Worm (Caenorhabditis elegans) whole organism, young adult: ENCODE measurements around the gene cyn-4.

Experiments used
- B0261.1 ChIP-seq: sonication (generic microtip); optimal IDR thresholded peaks from 2 replicates; lab custom pipeline; 2016; ENCODE audit warnings: mild to moderate bottlenecking, missing genetic modification characterization, moderate library complexity, missing compliant biosample characterization
- F39B2.1 ChIP-seq: fragments of 200-800 bp; sonication (Bioruptor generic); IDR thresholded peaks from 2 replicates; pipeline ENCODE4 v1.3.6; 2022; ENCODE audit warnings: missing genetic modification reagents, missing genetic modification characterization, missing compliant biosample characterization
- F49E8.2 ChIP-seq: sonication (generic microtip); optimal IDR thresholded peaks from 3 replicates; lab custom pipeline; 2017; ENCODE audit warnings: missing genetic modification characterization, mild to moderate bottlenecking, missing compliant biosample characterization, antibody characterized with exemption, moderate library complexity; ENCODE audit not compliant: insufficient read depth
- F57A8.1 ChIP-seq: fragments of 200-800 bp; sonication (Bioruptor generic); optimal IDR thresholded peaks from 2 replicates; lab custom pipeline; 2018; ENCODE audit warnings: mild to moderate bottlenecking, missing genetic modification characterization, moderate library complexity, missing compliant biosample characterization
- F57C9.4 ChIP-seq: sonication (generic microtip); optimal IDR thresholded peaks from 2 replicates; lab custom pipeline; 2017; ENCODE audit warnings: mild to moderate bottlenecking, missing genetic modification characterization, missing compliant biosample characterization
- T26A5.8 ChIP-seq: sonication (generic microtip); optimal IDR thresholded peaks from 2 replicates; lab custom pipeline; 2016; ENCODE audit warnings: missing genetic modification characterization, missing compliant biosample characterization
- Y56A3A.18 ChIP-seq: fragments of 200-800 bp; sonication (Bioruptor generic); IDR thresholded peaks from 2 replicates; pipeline ENCODE4 v1.3.6; 2022; ENCODE audit warnings: missing genetic modification reagents, missing genetic modification characterization, missing compliant biosample characterization
- Y67H2A.10 ChIP-seq: fragments of 200-800 bp; sonication (Bioruptor generic); conservative IDR thresholded peaks from 2 replicates; pipeline ENCODE4 v1.3.6; 2022; ENCODE audit warnings: missing genetic modification reagents, missing genetic modification characterization, missing compliant biosample characterization
- Y79H2A.3 ChIP-seq: fragments of 200-800 bp; sonication (Bioruptor generic); conservative IDR thresholded peaks from 2 replicates; pipeline ENCODE4 v1.3.6; 2022; ENCODE audit warnings: missing genetic modification reagents, missing genetic modification characterization, missing compliant biosample characterization
- ZK185.1 ChIP-seq: sonication (generic microtip); optimal IDR thresholded peaks from 2 replicates; lab custom pipeline; 2016; ENCODE audit warnings: mild to moderate bottlenecking, missing genetic modification characterization, missing compliant biosample characterization; ENCODE audit not compliant: poor library complexity, severe bottlenecking
- aptf-2 ChIP-seq: fragments of 200-800 bp; sonication (Bioruptor generic); conservative IDR thresholded peaks from 2 replicates; pipeline ENCODE4 v1.3.6; 2022; ENCODE audit warnings: missing genetic modification reagents, missing genetic modification characterization, missing compliant biosample characterization
- attf-3 ChIP-seq: fragments of 200-800 bp; sonication (Bioruptor generic); conservative IDR thresholded peaks from 2 replicates; pipeline ENCODE4 v1.3.6; 2022; ENCODE audit warnings: missing genetic modification reagents, missing genetic modification characterization, missing compliant biosample characterization
- attf-6 ChIP-seq: fragments of 200-800 bp; sonication (Bioruptor generic); IDR thresholded peaks from 2 replicates; pipeline ENCODE4 v1.3.6; 2022; ENCODE audit warnings: missing genetic modification reagents, missing genetic modification characterization, missing compliant biosample characterization
- bed-1 ChIP-seq: fragments of 200-800 bp; sonication (Bioruptor generic); IDR thresholded peaks from 2 replicates; pipeline ENCODE4 v1.3.6; 2022; ENCODE audit warnings: missing genetic modification reagents, missing genetic modification characterization, missing compliant biosample characterization
- cebp-1 ChIP-seq, 2 experiments: fragments of 200-800 bp in 1 of 2; sonication (Bioruptor generic) in 1 of 2; sonication (generic microtip) in 1 of 2; IDR thresholded peaks in 1 of 2; optimal IDR thresholded peaks in 1 of 2; 2 replicates each; pipeline versions ENCODE4 v1.3.6 to Lab custom; 2017 to 2022; ENCODE audit warnings: missing compliant biosample characterization in 2 of 2, missing genetic modification characterization in 2 of 2, mild to moderate bottlenecking in 1 of 2, missing genetic modification reagents in 1 of 2, moderate library complexity in 1 of 2
- cebp-2 ChIP-seq: fragments of 200-800 bp; sonication (Bioruptor generic); IDR thresholded peaks from 2 replicates; pipeline ENCODE4 v1.3.6; 2022; ENCODE audit warnings: missing genetic modification characterization, missing compliant biosample characterization
- dox-1 ChIP-seq: fragments of 200-800 bp; sonication (Bioruptor generic); IDR thresholded peaks from 2 replicates; pipeline ENCODE4 v1.3.6; 2022; ENCODE audit warnings: missing genetic modification reagents, missing genetic modification characterization, missing compliant biosample characterization
- egl-44 ChIP-seq: fragments of 200-800 bp; sonication (Bioruptor generic); IDR thresholded peaks from 2 replicates; pipeline ENCODE4 v1.3.6; 2022; ENCODE audit warnings: missing genetic modification reagents, missing genetic modification characterization, missing compliant biosample characterization
- ekl-4 ChIP-seq: fragments of 200-800 bp; sonication (Bioruptor generic); IDR thresholded peaks from 2 replicates; pipeline ENCODE4 v1.3.6; 2022; ENCODE audit warnings: missing genetic modification reagents, missing genetic modification characterization, missing compliant biosample characterization
- ets-4 ChIP-seq: fragments of 200-800 bp; sonication (Bioruptor generic); optimal IDR thresholded peaks from 2 replicates; lab custom pipeline; 2018; ENCODE audit warnings: mild to moderate bottlenecking, missing genetic modification characterization, missing compliant biosample characterization
- hlh-12 ChIP-seq: sonication (generic microtip); optimal IDR thresholded peaks from 2 replicates; lab custom pipeline; 2016; ENCODE audit warnings: missing genetic modification characterization, missing compliant biosample characterization
- hmg-1.2 ChIP-seq: fragments of 200-800 bp; sonication (Bioruptor generic); IDR thresholded peaks from 2 replicates; pipeline ENCODE4 v1.3.6; 2022; ENCODE audit warnings: missing genetic modification reagents, missing genetic modification characterization, missing compliant biosample characterization
- lag-1 ChIP-seq: fragments of 200-800 bp; sonication (Bioruptor generic); IDR thresholded peaks from 2 replicates; pipeline ENCODE4 v1.3.6; 2022; ENCODE audit warnings: missing genetic modification reagents, missing genetic modification characterization, missing compliant biosample characterization
- let-607 ChIP-seq, 2 experiments: fragments of 200-800 bp in 1 of 2; sonication (Bioruptor generic) in 1 of 2; sonication (generic microtip) in 1 of 2; optimal IDR thresholded peaks; 2 replicates each; lab custom pipeline; 2016 to 2018; ENCODE audit warnings: mild to moderate bottlenecking in 2 of 2, missing compliant biosample characterization in 2 of 2, missing genetic modification characterization in 2 of 2, moderate library complexity in 2 of 2, missing genotype in 1 of 2
- lsl-1 ChIP-seq: fragments of 200-800 bp; sonication (Bioruptor generic); optimal IDR thresholded peaks from 2 replicates; lab custom pipeline; 2018; ENCODE audit warnings: mild to moderate bottlenecking, missing genetic modification characterization, moderate library complexity, missing compliant biosample characterization
- madf-6 ChIP-seq: fragments of 200-800 bp; sonication (Bioruptor generic); IDR thresholded peaks from 2 replicates; pipeline ENCODE4 v1.3.6; 2022; ENCODE audit warnings: missing genetic modification reagents, missing genetic modification characterization, missing compliant biosample characterization
- madf-8 ChIP-seq: fragments of 200-800 bp; sonication (Bioruptor generic); conservative IDR thresholded peaks from 2 replicates; pipeline ENCODE4 v1.3.6; 2022; ENCODE audit warnings: missing genetic modification reagents, missing genetic modification characterization, missing compliant biosample characterization
- mes-4 ChIP-seq: sonication (generic microtip); optimal IDR thresholded peaks from 2 replicates; lab custom pipeline; 2016; ENCODE audit warnings: missing genotype, missing genetic modification characterization, missing compliant biosample characterization
- mxl-1 ChIP-seq: sonication (generic microtip); optimal IDR thresholded peaks from 2 replicates; lab custom pipeline; 2016; ENCODE audit warnings: missing genetic modification characterization, missing compliant biosample characterization
- nfya-1 ChIP-seq: sonication (generic microtip); optimal IDR thresholded peaks from 2 replicates; lab custom pipeline; 2017; ENCODE audit warnings: antibody characterized with exemption, missing compliant biosample characterization, missing genetic modification characterization, borderline replicate concordance; ENCODE audit not compliant: insufficient read depth
- nfyb-1 ChIP-seq: fragments of 200-800 bp; sonication (Bioruptor generic); IDR thresholded peaks from 2 replicates; pipeline ENCODE4 v1.3.6; 2022; ENCODE audit warnings: missing genetic modification reagents, missing genetic modification characterization, missing compliant biosample characterization
- nhr-120 ChIP-seq: fragments of 200-800 bp; sonication (Bioruptor generic); IDR thresholded peaks from 2 replicates; pipeline ENCODE4 v1.3.6; 2022; ENCODE audit warnings: missing genetic modification characterization, missing compliant biosample characterization
- nhr-80 ChIP-seq: sonication (generic microtip); optimal IDR thresholded peaks from 2 replicates; lab custom pipeline; 2016; ENCODE audit warnings: missing genetic modification characterization, missing compliant biosample characterization
- rpc-1 ChIP-seq, 2 experiments: fragments of 150-350 bp in 1 of 2; sonication (generic microtip) in 1 of 2; optimal IDR thresholded peaks; 2 replicates each; lab custom pipeline; 2014 to 2018; ENCODE audit warnings: missing biosample characterization in 1 of 2, missing genetic modification characterization in 1 of 2, missing genetic modification reagents in 1 of 2, missing genotype in 1 of 2
- sdz-38 ChIP-seq: sonication (generic microtip); optimal IDR thresholded peaks from 2 replicates; lab custom pipeline; 2016; ENCODE audit warnings: missing genotype, missing genetic modification characterization, missing compliant biosample characterization
- sea-2 ChIP-seq: fragments of 200-800 bp; sonication (Bioruptor generic); IDR thresholded peaks from 2 replicates; pipeline ENCODE4 v1.3.6; 2022; ENCODE audit warnings: missing genetic modification characterization, missing compliant biosample characterization
- somi-1 ChIP-seq: fragments of 200-800 bp; sonication (Bioruptor generic); optimal IDR thresholded peaks from 2 replicates; lab custom pipeline; 2018; ENCODE audit warnings: mild to moderate bottlenecking, missing genetic modification characterization, missing compliant biosample characterization
- sptf-2 ChIP-seq: fragments of 200-800 bp; sonication (Bioruptor generic); optimal IDR thresholded peaks from 2 replicates; lab custom pipeline; 2018; ENCODE audit warnings: mild to moderate bottlenecking, missing genetic modification characterization, missing compliant biosample characterization
- tbx-9 ChIP-seq: sonication (generic microtip); optimal IDR thresholded peaks from 2 replicates; lab custom pipeline; 2016; ENCODE audit warnings: borderline replicate concordance, missing genetic modification characterization, inconsistent platforms, missing compliant biosample characterization
- tlf-1 ChIP-seq: fragments of 200-800 bp; sonication (Bioruptor generic); optimal IDR thresholded peaks from 2 replicates; lab custom pipeline; 2018; ENCODE audit warnings: mild to moderate bottlenecking, missing genetic modification characterization, missing compliant biosample characterization
- zfh-2 ChIP-seq: fragments of 200-800 bp; sonication (Bioruptor generic); conservative IDR thresholded peaks from 2 replicates; pipeline ENCODE4 v1.3.6; 2022; ENCODE audit warnings: missing genetic modification reagents, missing genetic modification characterization, missing compliant biosample characterization
- ztf-22 ChIP-seq: fragments of 200-800 bp; sonication (Bioruptor generic); optimal IDR thresholded peaks from 2 replicates; lab custom pipeline; 2018; ENCODE audit warnings: mild to moderate bottlenecking, missing genetic modification characterization, moderate library complexity, missing compliant biosample characterization
- ztf-6 ChIP-seq: fragments of 200-800 bp; sonication (Bioruptor generic); IDR thresholded peaks from 2 replicates; pipeline ENCODE4 v1.3.6; 2022; ENCODE audit warnings: missing genetic modification reagents, missing genetic modification characterization, missing compliant biosample characterization

The cyn-4 gene

ce11 chrII:10860840-10861239 is 11.6 kb downstream of the cyn-4 start, which contains the start of gene M106.3 (continued):
- TF ChIP-seq tbx-9 (tag; lab: Kevin White, UChicago): no peak
- no peak for TF ChIP-seq somi-1 (GFP tag; lab: Kevin White, UChicago)
- no peak for TF ChIP-seq F57C9.4 (tag; lab: Kevin White, UChicago)
- TF ChIP-seq ztf-6 (GFP tag; lab: Robert Waterston, UW): no peak
- TF ChIP-seq zfh-2 (GFP tag; lab: Robert Waterston, UW): no peak
- TF ChIP-seq Y67H2A.10: no peak

- 0 out of 2 replicates have a peak, but pooled peaks have one; percentile 26 for TF ChIP-seq ekl-4 (GFP tag; lab: Robert Waterston, UW)
- no peak for TF ChIP-seq sdz-38 (tag; lab: Kevin White, UChicago)
- TF ChIP-seq tlf-1 (GFP tag; lab: Kevin White, UChicago): no peak
- TF ChIP-seq nhr-80: peak; percentile 70
- TF ChIP-seq nfyb-1 (GFP tag; lab: Robert Waterston, UW): 0 out of 2 replicates have a peak, but pooled peaks have one; percentile 13
- TF ChIP-seq dox-1 (GFP tag; lab: Robert Waterston, UW): peak; percentile 37; the same call in 1 of the 2 replicates
These were observed 13.1 kb downstream of the cyn-4 start for ce11 chrII:10859359-10859758.

DNA sequence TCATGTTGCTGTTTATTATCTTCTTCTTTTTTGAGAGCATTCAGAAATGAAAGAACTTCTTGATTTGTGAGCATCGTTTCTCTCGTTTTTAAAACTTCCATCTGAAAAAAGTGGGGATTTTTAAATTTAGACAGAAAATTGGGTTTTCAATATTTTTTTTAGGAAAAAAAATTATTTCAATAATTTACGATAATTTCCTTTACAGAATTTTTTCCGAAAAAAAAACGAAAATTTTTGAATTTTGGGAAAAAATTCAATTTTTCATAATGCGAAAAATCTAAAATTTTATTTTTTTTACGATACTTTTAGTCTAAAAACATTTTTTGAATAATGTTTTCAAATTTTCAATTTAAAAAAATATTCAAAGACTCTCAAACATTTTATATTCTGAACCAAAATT is 15.3 kb downstream of the cyn-4 start, which contains the start of gene M106.7:
Gene M106.7, minus strand, starts transcription at position 101 of the 400 bp plus-strand sequence.
- TF ChIP-seq hlh-12 (no peak), attf-6 (no peak), Y67H2A.10 (no peak), sptf-2 (GFP tag; lab: Kevin White, UChicago) (no peak), egl-44 (GFP tag; lab: Robert Waterston, UW) (no peak), F39B2.1 (no peak)
- TF ChIP-seq, all 124 proteins: peak for 0

- TF ChIP-seq ets-4 (GFP tag; lab: Kevin White, UChicago) (no peak), mxl-1 (tag; lab: Kevin White, UChicago) (no peak), F57A8.1 (no peak), ZK185.1 (tag; lab: Kevin White, UChicago) (no peak), madf-8 (peak; percentile 61), Y79H2A.3 (GFP tag; lab: Robert Waterston, UW) (no peak), cebp-2 (no peak), madf-6 (GFP tag; lab: Robert Waterston, UW) (peak; percentile 92), somi-1 (GFP tag; lab: Kevin White, UChicago) (no peak), sea-2 (GFP tag; lab: Robert Waterston, UW) (no peak), mes-4 (no peak), lag-1 (no peak), hmg-1.2 (no peak), hlh-12 (no peak), lsl-1 (GFP tag; lab: Kevin White, UChicago) (peak; percentile 90), bed-1 (GFP tag; lab: Robert Waterston, UW) (no peak), let-607 (tag; optimal IDR thresholded peaks at IDR 0.05; lab: Kevin White, UChicago) (no peak), nhr-120 (GFP tag; lab: Robert Waterston, UW) (no peak), B0261.1 (tag; lab: Kevin White, UChicago) (no peak), Y56A3A.18 (no peak), attf-3 (GFP tag; lab: Robert Waterston, UW) (no peak), sdz-38 (tag; lab: Kevin White, UChicago) (no peak), rpc-1 (optimal IDR thresholded peaks at IDR 0.05; lab: Kevin White, UChicago) (no peak), rpc-1 (tag; optimal IDR thresholded peaks at IDR 0.05; lab: Kevin White, UChicago) (no peak), nfya-1 (tag; lab: Kevin White, UChicago) (no peak), T26A5.8 (no peak), aptf-2 (no peak), ztf-22 (GFP tag; lab: Kevin White, UChicago) (no peak), cebp-1 (GFP tag; IDR thresholded peaks at IDR 0.05; lab: Robert Waterston, UW) (no peak), cebp-1 (tag; optimal IDR thresholded peaks at IDR 0.05; lab: Kevin White, UChicago) (no peak), F49E8.2 (tag; lab: Kevin White, UChicago) (peak; percentile 36)
These were observed 19.5 kb downstream of the cyn-4 start for ce11 chrII:10852880-10853279.
